Worm (Caenorhabditis elegans): ENCODE results near the gene znf-622.

znf-622 gene

ce11 chrIII:6359171-6359854 lies 22.1 kb upstream of the znf-622 start:
- no peak for TF ChIP-seq F49E8.2 (tag; optimal IDR thresholded peaks at IDR 0.05; ENCODE audit: insufficient read depth)
- TF ChIP-seq Y95B8A.8 (GFP tag; IDR thresholded peaks at IDR 0.05): no peak
- no peak for TF ChIP-seq madf-8 (GFP tag; conservative IDR thresholded peaks at IDR 0.05)
- no peak for TF ChIP-seq unc-130 (GFP tag; optimal IDR thresholded peaks at IDR 0.05)
- TF ChIP-seq lag-1 (GFP tag; IDR thresholded peaks at IDR 0.05): no peak
- TF ChIP-seq mcd-1 (GFP tag; IDR thresholded peaks at IDR 0.05): no peak
- TF ChIP-seq somi-1 (GFP tag; optimal IDR thresholded peaks at IDR 0.05): no peak
- no peak for TF ChIP-seq snpc-1.3 (tag; optimal IDR thresholded peaks at IDR 0.05; ENCODE audit: insufficient read depth)

DNA sequence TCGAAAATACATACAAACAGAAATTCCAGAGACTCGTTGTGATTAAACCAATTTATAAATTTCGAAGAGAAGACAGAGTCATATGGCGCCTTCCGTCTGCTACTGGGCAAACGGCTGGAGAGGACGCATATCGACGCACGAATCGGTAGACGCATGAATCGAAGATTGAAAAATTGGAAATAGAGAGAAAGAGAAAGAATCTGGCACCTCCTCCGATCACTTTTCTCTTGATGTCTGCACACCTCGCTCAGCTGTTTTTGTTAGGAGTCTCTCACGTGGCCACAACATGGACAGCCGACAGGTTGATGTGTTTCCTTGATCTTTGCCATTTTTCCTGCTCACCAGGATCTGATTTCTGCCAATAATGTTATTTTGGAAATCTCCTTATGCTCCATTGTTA lies 21.3 kb upstream of the znf-622 start:
- peak; percentile 23; the same call in 1 of the 2 replicates for TF ChIP-seq zfh-2 (GFP tag; conservative IDR thresholded peaks at IDR 0.05)
- peak; percentile 46; the same call in 1 of the 2 replicates for TF ChIP-seq lin-26 (GFP tag; IDR thresholded peaks at IDR 0.05)
- no peak for TF ChIP-seq ccch-3 (GFP tag; optimal IDR thresholded peaks at IDR 0.05)
- 0 out of 2 replicates have a peak, but pooled peaks have one; percentile 29 for TF ChIP-seq Y53G8AR.9 (GFP tag; conservative IDR thresholded peaks at IDR 0.05)

DNA sequence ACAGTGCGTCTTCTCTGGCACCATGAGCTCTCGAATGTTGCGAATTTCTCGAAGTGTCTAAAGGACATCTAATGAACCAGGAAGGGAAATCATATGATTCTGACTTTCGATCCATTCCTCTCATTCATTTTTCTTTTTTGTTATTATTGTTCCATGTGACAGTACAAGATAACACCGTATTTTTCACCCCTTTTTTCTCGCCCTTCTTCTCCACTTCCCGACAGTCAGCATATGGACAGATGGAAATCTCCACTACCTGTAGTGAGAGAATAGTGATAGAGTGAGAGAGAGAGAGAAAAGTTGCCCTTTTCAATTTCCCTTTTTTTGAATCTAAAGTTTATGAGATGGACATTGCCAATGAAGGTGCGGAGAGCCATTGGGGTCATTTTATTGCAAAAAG lies 20.6 kb upstream of the znf-622 start:
- TF ChIP-seq ceh-79 (tag; optimal IDR thresholded peaks at IDR 0.05): peak; percentile 3
- TF ChIP-seq K12H6.12 (tag; optimal IDR thresholded peaks at IDR 0.05): no peak
- TF ChIP-seq atf-7 (tag; optimal IDR thresholded peaks at IDR 0.05): peak; percentile 5
- 0 out of 2 replicates have a peak, but pooled peaks have one; percentile 31 for TF ChIP-seq nfyb-1 (GFP tag; IDR thresholded peaks at IDR 0.05)
- TF ChIP-seq nhr-179 (tag; optimal IDR thresholded peaks at IDR 0.05): no peak
- peak; percentile 21; the same call in 1 of the 2 replicates for TF ChIP-seq K11D2.4 (GFP tag; IDR thresholded peaks at IDR 0.05)
- peak; percentile 15 for TF ChIP-seq ztf-26 (tag; optimal IDR thresholded peaks at IDR 0.05)
- peak; percentile 0 for TF ChIP-seq somi-1 (GFP tag; optimal IDR thresholded peaks at IDR 0.05)
- TF ChIP-seq nhr-80 (tag; optimal IDR thresholded peaks at IDR 0.05): peak; percentile 20
- no peak for TF ChIP-seq cebp-1 (GFP tag; IDR thresholded peaks at IDR 0.05)
- peak; percentile 3 for TF ChIP-seq cebp-1 (tag; optimal IDR thresholded peaks at IDR 0.05)

ce11 chrIII:6361560-6361959 lies 19.9 kb upstream of the znf-622 start:
- TF ChIP-seq ztf-6 (GFP tag; IDR thresholded peaks at IDR 0.05): no peak
- TF ChIP-seq aptf-2 (GFP tag; conservative IDR thresholded peaks at IDR 0.05): no peak
- TF ChIP-seq let-607 (tag; optimal IDR thresholded peaks at IDR 0.05): peak in 1 of 2 experiments; percentile 1
- TF ChIP-seq ztf-22 (GFP tag; optimal IDR thresholded peaks at IDR 0.05): peak; percentile 37
- no peak for TF ChIP-seq lin-35 (GFP tag; optimal IDR thresholded peaks at IDR 0.05)
- TF ChIP-seq unc-62 (GFP tag; optimal IDR thresholded peaks at IDR 0.05): no peak
- TF ChIP-seq F49E8.2 (tag; optimal IDR thresholded peaks at IDR 0.05; ENCODE audit: insufficient read depth): no peak
- TF ChIP-seq madf-10 (tag; optimal IDR thresholded peaks at IDR 0.05): peak; percentile 26
- no peak for TF ChIP-seq dpl-1 (GFP tag; optimal IDR thresholded peaks at IDR 0.05)
- no peak for TF ChIP-seq snpc-4 (GFP tag; optimal IDR thresholded peaks at IDR 0.05)
- TF ChIP-seq snpc-4 (tag; optimal IDR thresholded peaks at IDR 0.05): no peak
- no peak for TF ChIP-seq Y56A3A.18 (GFP tag; IDR thresholded peaks at IDR 0.05)
- TF ChIP-seq nhr-80 (tag; optimal IDR thresholded peaks at IDR 0.05): peak; percentile 98
- TF ChIP-seq tbp1 (GFP tag; optimal IDR thresholded peaks at IDR 0.05): peak; percentile 10
- TF ChIP-seq nfya-1 (tag; optimal IDR thresholded peaks at IDR 0.05; ENCODE audit: borderline replicate concordance, insufficient read depth): no peak
- peak; percentile 25; the same call in 1 of the 2 replicates for TF ChIP-seq hmg-1.2 (GFP tag; IDR thresholded peaks at IDR 0.05)
- peak; percentile 47 for TF ChIP-seq atf-7 (tag; optimal IDR thresholded peaks at IDR 0.05)
- no peak for TF ChIP-seq zim-3 (tag; optimal IDR thresholded peaks at IDR 0.05)
- no peak for TF ChIP-seq cebp-1 (GFP tag; IDR thresholded peaks at IDR 0.05)
- TF ChIP-seq cebp-1 (tag; optimal IDR thresholded peaks at IDR 0.05): peak; percentile 33
- TF ChIP-seq nfya-2 (GFP tag; IDR thresholded peaks at IDR 0.05): no peak
- TF ChIP-seq cebp-2 (GFP tag; IDR thresholded peaks at IDR 0.05): no peak
- TF ChIP-seq Y53G8AR.9 (GFP tag; conservative IDR thresholded peaks at IDR 0.05): no peak
- peak; percentile 41 for TF ChIP-seq ets-4 (GFP tag; optimal IDR thresholded peaks at IDR 0.05)
- TF ChIP-seq chd-7 (tag; optimal IDR thresholded peaks at IDR 0.05): no peak
- no peak for TF ChIP-seq snpc-1.3 (tag; optimal IDR thresholded peaks at IDR 0.05; ENCODE audit: insufficient read depth)

Data from whole organism, young adult.